Worm (Caenorhabditis elegans): Measurements from ENCODE around the gene mrps-22.

Gene mrps-22

ce11 chrII:10537988-10538387, 44.4 kb upstream of the mrps-22 start (continued):
- TF ChIP-seq set-16 (GFP tag; IDR thresholded peaks at IDR 0.05) (no peak), tra-1 (GFP tag; IDR thresholded peaks at IDR 0.05) (peak; percentile 66), F26F4.8 (GFP tag; conservative IDR thresholded peaks at IDR 0.05) (no peak), dmd-6 (GFP tag; IDR thresholded peaks at IDR 0.05) (peak; percentile 48), dve-1 (tag; optimal IDR thresholded peaks at IDR 0.05; ENCODE audit: insufficient read depth) (peak; percentile 60), mep-1 (tag; optimal IDR thresholded peaks at IDR 0.05) (peak; percentile 42), aha-1 (tag) (peak; percentile 61), lin-15B (tag; optimal IDR thresholded peaks at IDR 0.05) (no peak)

- TF ChIP-seq lin-38 (GFP tag; IDR thresholded peaks at IDR 0.05): peak; percentile 31; the same call in 1 of the 2 replicates
- no peak for TF ChIP-seq hif-1 (tag; optimal IDR thresholded peaks at IDR 0.05)
Observed at ce11 chrII:10539232-10539631, 43.2 kb upstream of the mrps-22 start, which contains the start of gene R166.3. Gene R166.3 (minus strand): TSS chrII:10539332.

DNA sequence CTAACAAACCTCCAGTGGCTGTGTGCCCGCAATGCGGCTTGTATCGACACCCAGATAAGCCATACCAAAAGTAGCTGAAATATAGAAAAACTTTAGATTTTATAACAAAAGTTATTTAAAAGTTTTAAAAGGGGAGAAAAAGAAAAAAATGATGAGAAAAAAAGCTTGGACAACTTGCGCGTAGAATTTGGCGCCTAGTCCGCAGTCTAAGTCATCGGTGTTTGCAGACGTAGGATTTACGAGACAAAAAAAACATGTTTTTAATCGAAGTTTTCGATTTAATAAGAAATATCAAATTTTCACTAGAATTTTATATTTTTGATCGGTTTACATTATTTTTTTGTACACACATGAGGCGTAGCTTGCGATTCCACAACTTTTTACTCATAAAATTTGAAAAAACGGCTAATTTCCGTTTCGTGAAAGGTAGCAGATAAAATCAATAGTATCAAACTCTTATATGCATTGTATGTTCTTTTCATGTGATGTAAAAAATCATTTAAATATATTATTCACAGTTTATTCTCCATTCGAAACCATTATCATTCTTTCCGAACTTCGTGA, 40.4 kb upstream of the mrps-22 start, which contains the start of gene pro-1:
Gene pro-1, minus strand, starts transcription at position 74 of the 564 bp plus-strand sequence.
- TF ChIP-seq pqm-1 (tag; optimal IDR thresholded peaks at IDR 0.05): no peak
- TF ChIP-seq hlh-30 (tag; optimal IDR thresholded peaks at IDR 0.05; ENCODE audit: insufficient read depth): peak; percentile 83
- peak; percentile 60 for TF ChIP-seq fos-1 (tag; optimal IDR thresholded peaks at IDR 0.05)
- no peak for TF ChIP-seq lir-3 (tag; optimal IDR thresholded peaks at IDR 0.05)
- peak; percentile 80 for TF ChIP-seq R02D3.7 (tag; optimal IDR thresholded peaks at IDR 0.05)
- TF ChIP-seq sdz-12 (GFP tag; optimal IDR thresholded peaks at IDR 0.05): peak; percentile 98
- peak; percentile 70; the same call in 1 of the 2 replicates for TF ChIP-seq lim-7 (GFP tag; IDR thresholded peaks at IDR 0.05)
- TF ChIP-seq dpl-1 (GFP tag; optimal IDR thresholded peaks at IDR 0.05): peak; percentile 58
- no peak for TF ChIP-seq mxl-3 (GFP tag; optimal IDR thresholded peaks at IDR 0.05)
- TF ChIP-seq zip-11 (GFP tag; IDR thresholded peaks at IDR 0.05): peak; percentile 35; the same call in 1 of the 2 replicates
- no peak for TF ChIP-seq lin-39 (tag; optimal IDR thresholded peaks at IDR 0.05)
- TF ChIP-seq ceh-32 (tag; optimal IDR thresholded peaks at IDR 0.05; ENCODE audit: poor library complexity): no peak
- no peak for TF ChIP-seq F26F4.8 (GFP tag; conservative IDR thresholded peaks at IDR 0.05)
- peak; percentile 72 for TF ChIP-seq lin-1 (GFP tag; IDR thresholded peaks at IDR 0.05)
- TF ChIP-seq zip-2 (tag; optimal IDR thresholded peaks at IDR 0.05): peak; percentile 61
- TF ChIP-seq T20F7.1 (GFP tag; optimal IDR thresholded peaks at IDR 0.05): peak; percentile 83
- peak in 1 of 2 experiments; percentile 90 for TF ChIP-seq unc-62 (GFP tag; optimal IDR thresholded peaks at IDR 0.05 in 1 of 2)
- no peak for TF ChIP-seq unc-62 (tag; optimal IDR thresholded peaks at IDR 0.05)
- TF ChIP-seq zfp-3 (GFP tag; conservative IDR thresholded peaks at IDR 0.05): peak; percentile 94
- TF ChIP-seq nhr-76 (tag; optimal IDR thresholded peaks at IDR 0.05): no peak
- TF ChIP-seq nhr-77 (tag; optimal IDR thresholded peaks at IDR 0.05): peak; percentile 72
- TF ChIP-seq ZK546.5 (tag; optimal IDR thresholded peaks at IDR 0.05): no peak
- peak; percentile 68; the same call in 1 of the 2 replicates for TF ChIP-seq ZK337.2 (GFP tag; IDR thresholded peaks at IDR 0.05)
- TF ChIP-seq aly-2 (tag; optimal IDR thresholded peaks at IDR 0.05): no peak
- TF ChIP-seq ceh-20 (GFP tag; IDR thresholded peaks at IDR 0.05): peak; percentile 92
- peak; percentile 83 for TF ChIP-seq duxl-1 (tag; optimal IDR thresholded peaks at IDR 0.05; ENCODE audit: poor library complexity)
- TF ChIP-seq zag-1 (tag; optimal IDR thresholded peaks at IDR 0.05): no peak
- no peak for TF ChIP-seq egl-27 (tag; optimal IDR thresholded peaks at IDR 0.05)
- TF ChIP-seq mep-1 (tag; optimal IDR thresholded peaks at IDR 0.05): peak; percentile 98
- peak; percentile 87 for TF ChIP-seq pha-4 (GFP tag; IDR thresholded peaks at IDR 0.05)
- peak; percentile 32 for TF ChIP-seq pha-4 (tag; optimal IDR thresholded peaks at IDR 0.05)
- no peak for TF ChIP-seq mxl-2 (GFP tag; conservative IDR thresholded peaks at IDR 0.05)
- TF ChIP-seq nhr-48 (tag; optimal IDR thresholded peaks at IDR 0.05): peak; percentile 22
- peak; percentile 76 for TF ChIP-seq hlh-11 (tag; optimal IDR thresholded peaks at IDR 0.05)
- TF ChIP-seq nhr-6 (tag; optimal IDR thresholded peaks at IDR 0.05): peak; percentile 76
- TF ChIP-seq dmd-8 (GFP tag; IDR thresholded peaks at IDR 0.05): 0 out of 2 replicates have a peak, but pooled peaks have one; percentile 39
- no peak for TF ChIP-seq F44E2.7 (GFP tag; IDR thresholded peaks at IDR 0.05)
- TF ChIP-seq T26A8.4 (GFP tag; IDR thresholded peaks at IDR 0.05): peak; percentile 95
- TF ChIP-seq daf-16 (GFP tag; optimal IDR thresholded peaks at IDR 0.05): peak in 1 of 2 experiments; percentile 37
- peak; percentile 87 for TF ChIP-seq daf-16 (tag; optimal IDR thresholded peaks at IDR 0.05)

Data from whole organism, L4 larva.